Worm (Caenorhabditis elegans) whole organism, late embryonic: ENCODE data around the gene mct-4.

Experiments used
- C08G9.2 ChIP-seq: sonication (generic microtip); optimal IDR thresholded peaks from 2 replicates; lab custom pipeline; 2016; ENCODE audit warnings: mild to moderate bottlenecking, missing genetic modification characterization, moderate library complexity, missing compliant biosample characterization
- Y22D7AL.16 ChIP-seq: sonication (generic microtip); optimal IDR thresholded peaks from 2 replicates; lab custom pipeline; 2016; ENCODE audit warnings: missing genetic modification characterization, missing compliant biosample characterization
- ceh-9 ChIP-seq: sonication (generic microtip); optimal IDR thresholded peaks from 2 replicates; lab custom pipeline; 2016; ENCODE audit warnings: mild to moderate bottlenecking, missing genetic modification characterization, inconsistent platforms, missing compliant biosample characterization
- elt-2 ChIP-seq: sonication (generic microtip); optimal IDR thresholded peaks from 2 replicates; lab custom pipeline; 2016; ENCODE audit warnings: missing genetic modification reagents, missing genetic modification characterization, missing compliant biosample characterization
- ztf-16 ChIP-seq: sonication (generic microtip); optimal IDR thresholded peaks from 2 replicates; lab custom pipeline; 2017; ENCODE audit warnings: missing genetic modification characterization, missing compliant biosample characterization

DNA sequence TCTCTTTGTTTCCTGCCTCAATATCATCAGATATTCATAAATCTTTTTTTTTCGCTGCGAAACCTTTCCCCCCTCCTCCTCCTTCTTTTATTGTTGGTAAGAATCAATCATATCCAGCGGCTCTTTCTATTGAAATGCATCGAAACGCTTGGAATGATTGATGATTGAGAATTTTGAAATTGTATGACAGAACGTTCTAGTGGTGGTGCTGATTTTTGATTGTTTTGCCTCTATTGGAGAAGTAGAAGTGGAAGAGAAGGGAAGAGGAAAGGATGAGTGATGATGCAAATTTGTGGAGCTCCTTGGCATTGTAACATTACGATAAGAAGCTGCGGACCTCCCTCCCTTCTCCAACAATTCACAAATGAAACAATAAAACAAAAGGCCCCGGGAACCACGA, 36.0 kb upstream of the mct-4 start:
- TF ChIP-seq ceh-9 (no peak), elt-2 (tag; lab: Kevin White, UChicago) (no peak), ztf-16 (tag; lab: Kevin White, UChicago) (no peak), C08G9.2 (tag; lab: Kevin White, UChicago) (no peak), Y22D7AL.16 (tag; lab: Kevin White, UChicago) (no peak)
